Fruit fly (Drosophila melanogaster) whole organism, embryonic: ENCODE data around the gene Nrx-IV.

Experiments used
- Abd-B ChIP-seq: fragments of 200-800 bp; sonication (Bioruptor generic); optimal IDR thresholded peaks from 2 replicates; lab custom pipeline; 2018; ENCODE audit warnings: missing biosample characterization, mild to moderate bottlenecking, missing genetic modification characterization, moderate library complexity
- B-H2 ChIP-seq: fragments of 200-800 bp; sonication (Bioruptor generic); optimal IDR thresholded peaks from 2 replicates; lab custom pipeline; 2018; ENCODE audit warnings: missing biosample characterization, mild to moderate bottlenecking, missing genetic modification characterization
- CG10147 ChIP-seq: fragments of 200-800 bp; sonication (Bioruptor generic); optimal IDR thresholded peaks from 2 replicates; lab custom pipeline; 2019; ENCODE audit warnings: missing biosample characterization, mild to moderate bottlenecking, missing genetic modification characterization, moderate library complexity
- CG12299 ChIP-seq: fragments of 200-800 bp; sonication (Bioruptor generic); optimal IDR thresholded peaks from 2 replicates; lab custom pipeline; 2018; ENCODE audit warnings: missing biosample characterization, mild to moderate bottlenecking, missing genetic modification characterization
- CG12769 ChIP-seq: fragments of 200-800 bp; sonication (Bioruptor generic); optimal IDR thresholded peaks from 2 replicates; lab custom pipeline; 2019; ENCODE audit warnings: missing biosample characterization, mild to moderate bottlenecking, missing genetic modification characterization, moderate library complexity
- CG13123 ChIP-seq: fragments of 200-800 bp; sonication (Bioruptor generic); optimal IDR thresholded peaks from 2 replicates; lab custom pipeline; 2016; ENCODE audit warnings: missing biosample characterization, missing genetic modification characterization
- CG14860 ChIP-seq: fragments of 200-800 bp; sonication (Bioruptor generic); IDR thresholded peaks from 3 replicates; pipeline ENCODE4 v1.3.6; 2022; ENCODE audit warnings: missing biosample characterization, missing genetic modification characterization; ENCODE audit not compliant: partially characterized antibody
- CG15479 ChIP-seq: fragments of 200-800 bp; sonication (Bioruptor generic); optimal IDR thresholded peaks from 3 replicates; lab custom pipeline; 2019; ENCODE audit warnings: missing biosample characterization, mild to moderate bottlenecking, missing genetic modification characterization, moderate library complexity
- CG15601 ChIP-seq: fragments of 200-800 bp; sonication (Bioruptor generic); optimal IDR thresholded peaks from 3 replicates; lab custom pipeline; 2019; ENCODE audit warnings: missing biosample characterization, mild to moderate bottlenecking, missing genetic modification characterization, moderate library complexity
- CG17359 ChIP-seq: fragments of 200-800 bp; sonication (Bioruptor generic); optimal IDR thresholded peaks from 3 replicates; lab custom pipeline; 2018; ENCODE audit warnings: missing biosample characterization, mild to moderate bottlenecking, missing genetic modification characterization, moderate library complexity
- CG17361 ChIP-seq: fragments of 200-800 bp; sonication (Bioruptor generic); IDR thresholded peaks from 3 replicates; pipeline ENCODE4 v1.3.6; 2022; ENCODE audit warnings: missing biosample characterization, missing genetic modification characterization
- CG18262 ChIP-seq: fragments of 200-800 bp; optimal IDR thresholded peaks from 3 replicates; lab custom pipeline; 2019; ENCODE audit warnings: missing biosample characterization, mild to moderate bottlenecking, missing genetic modification characterization, moderate library complexity
- CG2116 ChIP-seq: fragments of 200-800 bp; sonication (Bioruptor generic); optimal IDR thresholded peaks from 3 replicates; lab custom pipeline; 2018; ENCODE audit warnings: missing biosample characterization, mild to moderate bottlenecking, missing genetic modification characterization
- CG2202 ChIP-seq: fragments of 200-800 bp; sonication (Bioruptor generic); optimal IDR thresholded peaks from 2 replicates; lab custom pipeline; 2018; ENCODE audit warnings: missing biosample characterization, mild to moderate bottlenecking, missing genetic modification characterization
- CG32532 ChIP-seq: fragments of 200-800 bp; sonication (Bioruptor generic); IDR thresholded peaks from 2 replicates; pipeline ENCODE4 v1.3.6; 2022; ENCODE audit warnings: missing biosample characterization, missing genetic modification characterization
- CG3281 ChIP-seq: fragments of 200-800 bp; sonication (Bioruptor generic); optimal IDR thresholded peaks from 3 replicates; lab custom pipeline; 2017; ENCODE audit warnings: missing biosample characterization, mild to moderate bottlenecking, missing genetic modification characterization
- CG3995 ChIP-seq: fragments of 200-800 bp; sonication (Bioruptor generic); optimal IDR thresholded peaks from 3 replicates; lab custom pipeline; 2016; ENCODE audit warnings: missing biosample characterization, missing genetic modification characterization
- CG5180 ChIP-seq: fragments of 200-800 bp; sonication (Bioruptor generic); optimal IDR thresholded peaks from 3 replicates; lab custom pipeline; 2017; ENCODE audit warnings: missing biosample characterization, missing genetic modification characterization, mild to moderate bottlenecking, moderate library complexity, missing genetic modification reagents
- CG6254 ChIP-seq: fragments of 200-800 bp; sonication (Bioruptor generic); optimal IDR thresholded peaks from 3 replicates; lab custom pipeline; 2017; ENCODE audit warnings: mild to moderate bottlenecking, missing biosample characterization, missing genetic modification reagents, missing genetic modification characterization
- CG7357 ChIP-seq: fragments of 200-800 bp; sonication (Bioruptor generic); IDR thresholded peaks from 3 replicates; pipeline ENCODE4 v1.3.6; 2022; ENCODE audit warnings: missing biosample characterization, missing genetic modification characterization
- CG7745 ChIP-seq: fragments of 200-800 bp; sonication (Bioruptor generic); optimal IDR thresholded peaks from 2 replicates; lab custom pipeline; 2018; ENCODE audit warnings: missing biosample characterization, mild to moderate bottlenecking, missing genetic modification characterization, moderate library complexity
- CG7839 ChIP-seq: fragments of 200-800 bp; sonication (Bioruptor generic); optimal IDR thresholded peaks from 3 replicates; lab custom pipeline; 2018; ENCODE audit warnings: missing biosample characterization, mild to moderate bottlenecking, missing genetic modification characterization, moderate library complexity
- Chrac-16 ChIP-seq: fragments of 200-800 bp; sonication (Bioruptor generic); optimal IDR thresholded peaks from 3 replicates; lab custom pipeline; 2016; ENCODE audit warnings: missing biosample characterization, missing genetic modification characterization
- Dll ChIP-seq: fragments of 200-800 bp; sonication (Bioruptor generic); IDR thresholded peaks from 4 replicates; pipeline ENCODE4 v1.3.6; 2022; ENCODE audit warnings: missing biosample characterization, missing genetic modification characterization; ENCODE audit not compliant: partially characterized antibody
- Dref ChIP-seq: fragments of 200-800 bp; sonication (Bioruptor generic); IDR thresholded peaks from 2 replicates; pipeline ENCODE4 v1.3.6; 2022; ENCODE audit warnings: missing biosample characterization, missing genetic modification characterization
- Drgx ChIP-seq: fragments of 200-800 bp; sonication (Bioruptor generic); IDR thresholded peaks from 2 replicates; pipeline ENCODE4 v1.3.6; 2022; ENCODE audit warnings: missing biosample characterization, missing genetic modification characterization
- Hmr ChIP-seq: fragments of 200-800 bp; sonication (Bioruptor generic); optimal IDR thresholded peaks from 3 replicates; lab custom pipeline; 2017; ENCODE audit warnings: mild to moderate bottlenecking, missing biosample characterization, missing genetic modification reagents, missing genetic modification characterization
- Hmx ChIP-seq: fragments of 200-800 bp; sonication (Bioruptor generic); optimal IDR thresholded peaks from 2 replicates; lab custom pipeline; 2016; ENCODE audit warnings: missing biosample characterization, missing genetic modification characterization
- Meics ChIP-seq: fragments of 200-800 bp; sonication (Bioruptor generic); optimal IDR thresholded peaks from 2 replicates; lab custom pipeline; 2017; ENCODE audit warnings: missing biosample characterization, mild to moderate bottlenecking, missing genetic modification characterization
- Nf-YA ChIP-seq: fragments of 200-800 bp; sonication (Bioruptor generic); IDR thresholded peaks from 2 replicates; pipeline ENCODE4 v1.3.6; 2022; ENCODE audit warnings: missing biosample characterization, missing genetic modification characterization
- bbx ChIP-seq: fragments of 200-800 bp; sonication (Bioruptor generic); IDR thresholded peaks from 2 replicates; pipeline ENCODE4 v1.3.6; 2022; ENCODE audit warnings: missing biosample characterization, missing genetic modification characterization; ENCODE audit not compliant: partially characterized antibody
- chif ChIP-seq, 2 experiments: fragments of 200-800 bp; sonication (Bioruptor generic); optimal IDR thresholded peaks; 3 replicates each; lab custom pipeline; 2016; ENCODE audit warnings: missing biosample characterization in 2 of 2, missing genetic modification characterization in 2 of 2
- crp ChIP-seq, 2 experiments: fragments of 200-800 bp; sonication (Bioruptor generic); optimal IDR thresholded peaks; 2 replicates in 1 of 2; 3 replicates in 1 of 2; lab custom pipeline; 2017; ENCODE audit warnings: missing biosample characterization in 2 of 2, missing genetic modification characterization in 2 of 2, mild to moderate bottlenecking in 1 of 2, moderate library complexity in 1 of 2
- cwo ChIP-seq: fragments of 200-800 bp; sonication (Bioruptor generic); optimal IDR thresholded peaks from 3 replicates; lab custom pipeline; 2017; ENCODE audit warnings: missing biosample characterization, missing genetic modification characterization, mild to moderate bottlenecking, moderate library complexity, missing genetic modification reagents
- exex ChIP-seq: fragments of 200-800 bp; sonication (Bioruptor generic); optimal IDR thresholded peaks from 4 replicates; lab custom pipeline; 2018; ENCODE audit warnings: missing biosample characterization, mild to moderate bottlenecking, missing genetic modification characterization, moderate library complexity
- gsb-n ChIP-seq: fragments of 200-800 bp; sonication (Bioruptor generic); optimal IDR thresholded peaks from 3 replicates; lab custom pipeline; 2018; ENCODE audit warnings: missing biosample characterization, mild to moderate bottlenecking, missing genetic modification characterization
- hkb ChIP-seq, 2 experiments: fragments of 200-800 bp in 1 of 2; fragments of >200 bp in 1 of 2; sonication (Bioruptor generic) in 1 of 2; IDR thresholded peaks in 1 of 2; optimal IDR thresholded peaks in 1 of 2; 2 replicates each; pipeline versions ENCODE4 v1.3.6 to Lab custom; 2017 to 2022; ENCODE audit warnings: missing biosample characterization in 1 of 2, missing genetic modification characterization in 1 of 2
- lab ChIP-seq: fragments of 200-800 bp; sonication (Bioruptor generic); optimal IDR thresholded peaks from 3 replicates; lab custom pipeline; 2017; ENCODE audit warnings: missing biosample characterization, missing genetic modification characterization, mild to moderate bottlenecking, moderate library complexity, missing genetic modification reagents
- sd ChIP-seq: fragments of 200-800 bp; sonication (Bioruptor generic); optimal IDR thresholded peaks from 3 replicates; lab custom pipeline; 2018; ENCODE audit warnings: missing biosample characterization, mild to moderate bottlenecking, missing genetic modification characterization, moderate library complexity
- sisA ChIP-seq: fragments of 200-800 bp; sonication (Bioruptor generic); IDR thresholded peaks from 2 replicates; pipeline ENCODE4 v1.3.6; 2022; ENCODE audit warnings: missing biosample characterization, missing genetic modification characterization
- sob ChIP-seq: fragments of 200-800 bp; sonication (Bioruptor generic); IDR thresholded peaks from 2 replicates; pipeline ENCODE4 v1.3.6; 2022; ENCODE audit warnings: missing biosample characterization, missing genetic modification characterization
- stwl ChIP-seq: fragments of 200-800 bp; sonication (Bioruptor generic); optimal IDR thresholded peaks from 3 replicates; lab custom pipeline; 2018; ENCODE audit warnings: missing biosample characterization, mild to moderate bottlenecking, missing genetic modification characterization, moderate library complexity
- tap ChIP-seq: fragments of 200-800 bp; optimal IDR thresholded peaks from 3 replicates; lab custom pipeline; 2019; ENCODE audit warnings: missing biosample characterization, mild to moderate bottlenecking, missing genetic modification characterization, moderate library complexity
- tna ChIP-seq: fragments of 200-800 bp; sonication (Bioruptor generic); IDR thresholded peaks from 2 replicates; pipeline ENCODE4 v1.3.6; 2022; ENCODE audit warnings: missing biosample characterization, missing genetic modification characterization; ENCODE audit not compliant: partially characterized antibody
- toy ChIP-seq: fragments of 200-800 bp; sonication (Bioruptor generic); IDR thresholded peaks from 2 replicates; pipeline ENCODE4 v1.3.6; 2022; ENCODE audit warnings: missing biosample characterization, missing genetic modification characterization
- vnd ChIP-seq: fragments of 200-800 bp; sonication (Bioruptor generic); IDR thresholded peaks from 3 replicates; pipeline ENCODE4 v1.3.6; 2022; ENCODE audit warnings: missing biosample characterization, missing genetic modification characterization; ENCODE audit not compliant: partially characterized antibody
- zen ChIP-seq: fragments of 200-800 bp; sonication (Bioruptor generic); optimal IDR thresholded peaks from 3 replicates; lab custom pipeline; 2018; ENCODE audit warnings: missing biosample characterization, mild to moderate bottlenecking, missing genetic modification characterization, moderate library complexity
- zen2 ChIP-seq: fragments of 200-800 bp; sonication (Bioruptor generic); IDR thresholded peaks from 3 replicates; pipeline ENCODE4 v1.3.6; 2022; ENCODE audit warnings: missing biosample characterization, missing genetic modification characterization; ENCODE audit not compliant: partially characterized antibody

The Nrx-IV gene

dm6 chr3L:12136630-12137029, 9.7 kb upstream of the Nrx-IV start, which contains the start of the genes CG5645 and Atg12 (continued):
- TF ChIP-seq zen (tag; lab: Kevin White, UChicago) = peak; percentile 26
- no peak for TF ChIP-seq CG12769 (tag; lab: Kevin White, UChicago)
- no peak for TF ChIP-seq Drgx (GFP tag; lab: Robert Waterston, UW)
- TF ChIP-seq B-H2 = peak; percentile 54
- peak; percentile 71 for TF ChIP-seq bbx (GFP tag; lab: Robert Waterston, UW)
- no peak for TF ChIP-seq CG7357
- TF ChIP-seq CG7839 (tag; lab: Kevin White, UChicago) = peak; percentile 54
- TF ChIP-seq gsb-n (tag; lab: Kevin White, UChicago) = peak; percentile 58
- TF ChIP-seq CG10147 = peak; percentile 10
- TF ChIP-seq stwl (tag; lab: Kevin White, UChicago) = peak; percentile 56
- TF ChIP-seq sisA = peak; percentile 41; the same call in 1 of the 2 replicates
- peak; percentile 58 for TF ChIP-seq Meics (GFP tag; lab: Kevin White, UChicago)
- no peak for TF ChIP-seq CG2202 (tag; lab: Kevin White, UChicago)
- peak; percentile 81 for TF ChIP-seq CG3995 (GFP tag; lab: Kevin White, UChicago)
- TF ChIP-seq Abd-B = peak; percentile 70
- peak; percentile 80 for TF ChIP-seq CG14860 (GFP tag; lab: Robert Waterston, UW)
- TF ChIP-seq Chrac-16 (GFP tag; lab: Kevin White, UChicago) = peak; percentile 45
- TF ChIP-seq cwo = peak; percentile 66
- TF ChIP-seq CG5180 = no peak
- no peak for TF ChIP-seq hkb (optimal IDR thresholded peaks at IDR 0.05; lab: Kevin White, UChicago)
- peak; percentile 61; the same call in 1 of the 2 replicates for TF ChIP-seq hkb (GFP tag; IDR thresholded peaks at IDR 0.05; lab: Robert Waterston, UW)
- no peak for TF ChIP-seq CG15479
- TF ChIP-seq CG18262 (tag; lab: Kevin White, UChicago) = peak; percentile 63
- TF ChIP-seq tap = peak; percentile 76
- peak; percentile 74 for TF ChIP-seq vnd
- TF ChIP-seq Hmr (GFP tag; lab: Kevin White, UChicago) = peak; percentile 44
- peak; percentile 58 for TF ChIP-seq CG3281 (GFP tag; lab: Kevin White, UChicago)
- TF ChIP-seq tna (GFP tag; lab: Robert Waterston, UW) = peak; percentile 67; the same call in 1 of the 2 replicates
- peak; percentile 63 for TF ChIP-seq exex (tag; lab: Kevin White, UChicago)
- TF ChIP-seq CG17361 (GFP tag; lab: Robert Waterston, UW) = peak; percentile 51; the same call in 2 of the 3 replicates
- TF ChIP-seq Dll (GFP tag; lab: Robert Waterston, UW) = peak; percentile 94
- TF ChIP-seq CG17359 = peak; percentile 66
- peak in 1 of 2 experiments; percentile 1 for TF ChIP-seq chif (GFP tag; optimal IDR thresholded peaks at IDR 0.05; lab: Kevin White, UChicago)
- TF ChIP-seq CG15601 (tag; lab: Kevin White, UChicago) = peak; percentile 16
- peak in 1 of 2 experiments; percentile 2 for TF ChIP-seq crp (GFP tag; optimal IDR thresholded peaks at IDR 0.05; lab: Kevin White, UChicago)
- no peak for TF ChIP-seq CG13123 (GFP tag; lab: Kevin White, UChicago)
- TF ChIP-seq zen2 (GFP tag; lab: Robert Waterston, UW) = peak; percentile 38; the same call in 1 of the 3 replicates
- peak; percentile 21; the same call in 1 of the 2 replicates for TF ChIP-seq Nf-YA
- no peak for TF ChIP-seq CG7745 (tag; lab: Kevin White, UChicago)
- TF ChIP-seq sob (GFP tag; lab: Robert Waterston, UW) = peak; percentile 76
- peak; percentile 61 for TF ChIP-seq Dref (GFP tag; lab: Robert Waterston, UW)
- peak; percentile 60 for TF ChIP-seq CG12299
- TF ChIP-seq CG32532 (GFP tag; lab: Robert Waterston, UW) = peak; percentile 74; the same call in 1 of the 2 replicates
- peak; percentile 50 for TF ChIP-seq Hmx (GFP tag; lab: Kevin White, UChicago)
- no peak for TF ChIP-seq toy (GFP tag; lab: Robert Waterston, UW)
- no peak for TF ChIP-seq sd (tag; lab: Kevin White, UChicago)
- TF ChIP-seq lab (GFP tag; lab: Kevin White, UChicago) = peak; percentile 28
- peak; percentile 78 for TF ChIP-seq CG2116
- TF ChIP-seq CG6254 = peak; percentile 17
